Worm (Caenorhabditis elegans): ENCODE results near the gene irld-25.

DNA sequence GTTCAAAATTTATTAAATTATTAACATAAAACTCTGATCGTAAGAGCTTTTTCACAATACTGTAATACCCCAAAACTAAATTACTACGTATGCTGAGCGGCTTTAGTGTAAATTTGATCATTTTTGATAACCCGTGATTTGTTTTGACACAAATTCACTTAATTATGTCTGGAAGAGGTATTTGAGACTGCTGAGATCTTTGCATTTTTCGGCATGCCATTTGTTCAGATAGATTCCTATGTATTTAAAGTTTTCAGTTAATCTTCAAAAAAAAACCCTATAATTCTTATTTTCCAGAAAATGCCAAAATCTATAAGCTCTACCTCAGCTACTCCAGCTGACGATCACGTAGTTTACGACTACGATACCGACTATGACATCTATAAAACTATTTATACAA lies 8.8 kb downstream of the irld-25 start, which contains the start of gene srw-15:
- TF ChIP-seq nhr-25 (tag; optimal IDR thresholded peaks at IDR 0.05; ENCODE audit: borderline replicate concordance, insufficient read depth), result no peak
- no peak for TF ChIP-seq pqm-1 (tag; optimal IDR thresholded peaks at IDR 0.05)
- no peak for TF ChIP-seq fos-1 (tag; optimal IDR thresholded peaks at IDR 0.05)
- no peak for TF ChIP-seq ZK546.5 (tag; optimal IDR thresholded peaks at IDR 0.05)
- no peak for TF ChIP-seq dpl-1 (GFP tag; optimal IDR thresholded peaks at IDR 0.05)
- no peak for TF ChIP-seq daf-16 (GFP tag; optimal IDR thresholded peaks at IDR 0.05)
- TF ChIP-seq daf-16 (tag; optimal IDR thresholded peaks at IDR 0.05), result no peak
- TF ChIP-seq skn-1 (tag; optimal IDR thresholded peaks at IDR 0.05), result no peak
- TF ChIP-seq nhr-10 (tag; optimal IDR thresholded peaks at IDR 0.05), result no peak
- no peak for TF ChIP-seq madf-5 (GFP tag; IDR thresholded peaks at IDR 0.05)
- no peak for TF ChIP-seq egl-27 (tag; optimal IDR thresholded peaks at IDR 0.05)
- no peak for TF ChIP-seq mep-1 (tag; optimal IDR thresholded peaks at IDR 0.05)
- TF ChIP-seq jun-1 (tag; optimal IDR thresholded peaks at IDR 0.05), result no peak
- TF ChIP-seq lin-15B (tag; optimal IDR thresholded peaks at IDR 0.05), result no peak
